Worm (Caenorhabditis elegans): Measurements from ENCODE around the gene apc-2.

apc-2 gene

DNA sequence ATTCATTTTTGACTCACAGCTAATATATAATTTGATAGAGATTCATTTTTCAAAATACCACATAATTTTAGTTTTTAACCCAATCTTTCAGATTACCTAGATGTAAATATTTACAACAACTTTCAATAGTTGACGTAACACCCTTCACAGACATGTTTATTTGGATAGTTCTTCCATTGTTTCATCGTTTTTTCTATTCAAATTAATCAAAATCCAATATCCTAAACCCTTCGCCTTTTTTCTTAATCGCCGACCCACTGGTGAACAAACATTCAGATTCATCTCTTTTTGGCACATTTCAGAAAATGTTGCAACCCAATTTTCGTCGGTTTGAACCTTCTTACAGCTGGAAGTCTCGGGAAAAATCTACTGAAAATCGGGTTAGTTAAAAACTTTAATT is 18.6 kb downstream of the apc-2 start, which contains the start of gene K06H7.1:
Gene K06H7.1 (plus strand): TSS at position 301 of the 400 bp plus-strand sequence.
- no peak for TF ChIP-seq ztf-1 (GFP tag; conservative IDR thresholded peaks at IDR 0.05)
- no peak for TF ChIP-seq alr-1 (tag; optimal IDR thresholded peaks at IDR 0.05)
- no peak for TF ChIP-seq egl-27 (tag; optimal IDR thresholded peaks at IDR 0.05)
- TF ChIP-seq nhr-23 (tag; optimal IDR thresholded peaks at IDR 0.05): no peak
- TF ChIP-seq mdl-1 (tag; optimal IDR thresholded peaks at IDR 0.05): no peak
- TF ChIP-seq nhr-129 (tag; optimal IDR thresholded peaks at IDR 0.05): no peak
- TF ChIP-seq nhr-25 (tag; optimal IDR thresholded peaks at IDR 0.05): no peak
- TF ChIP-seq skn-1 (tag; optimal IDR thresholded peaks at IDR 0.05): no peak
- no peak for TF ChIP-seq fos-1 (tag; optimal IDR thresholded peaks at IDR 0.05)
- no peak for TF ChIP-seq ztf-11 (tag; optimal IDR thresholded peaks at IDR 0.05)
- TF ChIP-seq nhr-6 (tag; optimal IDR thresholded peaks at IDR 0.05): no peak
- TF ChIP-seq nhr-77 (tag; optimal IDR thresholded peaks at IDR 0.05): no peak
- no peak for TF ChIP-seq sem-4 (tag; optimal IDR thresholded peaks at IDR 0.05)
- TF ChIP-seq ZK546.5 (tag; optimal IDR thresholded peaks at IDR 0.05): no peak
- TF ChIP-seq snpc-4 (tag; optimal IDR thresholded peaks at IDR 0.05): no peak
- no peak for TF ChIP-seq C34F6.9 (tag; optimal IDR thresholded peaks at IDR 0.05)
- TF ChIP-seq blmp-1 (tag; optimal IDR thresholded peaks at IDR 0.05; ENCODE audit: insufficient read depth): no peak
- no peak for TF ChIP-seq crh-2 (tag; optimal IDR thresholded peaks at IDR 0.05)
- no peak for TF ChIP-seq Y55F3AM.14 (GFP tag; optimal IDR thresholded peaks at IDR 0.05)
- TF ChIP-seq lsy-2 (tag; optimal IDR thresholded peaks at IDR 0.05): no peak

DNA sequence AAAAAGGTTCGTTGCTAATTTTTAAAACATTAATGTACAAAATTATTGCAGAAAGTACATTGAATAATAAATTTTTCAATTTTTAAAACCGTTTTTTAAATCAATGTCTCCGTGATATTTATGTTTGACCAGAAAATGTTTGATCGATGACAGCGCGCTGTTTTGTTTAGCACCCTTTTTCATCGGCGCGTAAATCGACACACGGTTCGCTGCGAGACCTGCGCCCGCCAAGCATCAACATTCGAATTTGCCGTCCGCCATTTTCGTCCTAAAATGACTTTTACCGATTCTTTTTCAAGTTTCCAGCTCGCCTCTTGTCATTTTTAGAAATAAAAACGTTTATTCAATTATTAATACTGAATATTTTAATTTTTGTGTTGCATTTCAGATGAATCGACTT is 20.5 kb downstream of the apc-2 start, which contains the start of gene plk-1:
Gene plk-1 (plus strand): TSS at position 389 of the 400 bp plus-strand sequence.
- TF ChIP-seq lin-13 (GFP tag; optimal IDR thresholded peaks at IDR 0.05) (no peak), R02D3.7 (tag; optimal IDR thresholded peaks at IDR 0.05) (peak; percentile 55), mdl-1 (tag; optimal IDR thresholded peaks at IDR 0.05) (no peak), lin-11 (tag; optimal IDR thresholded peaks at IDR 0.05) (no peak), skn-1 (tag; optimal IDR thresholded peaks at IDR 0.05) (no peak), sma-3 (GFP tag; optimal IDR thresholded peaks at IDR 0.05) (peak; percentile 2), egl-27 (tag; optimal IDR thresholded peaks at IDR 0.05) (no peak), ceh-82 (tag; optimal IDR thresholded peaks at IDR 0.05) (no peak), lsy-2 (tag; optimal IDR thresholded peaks at IDR 0.05) (peak in 1 of 2 experiments; percentile 57), nhr-129 (tag; optimal IDR thresholded peaks at IDR 0.05) (no peak), unc-39 (tag; optimal IDR thresholded peaks at IDR 0.05) (no peak), nhr-10 (tag; optimal IDR thresholded peaks at IDR 0.05) (no peak), nhr-77 (tag; optimal IDR thresholded peaks at IDR 0.05) (no peak), aly-2 (tag; optimal IDR thresholded peaks at IDR 0.05) (no peak), ztf-1 (GFP tag; conservative IDR thresholded peaks at IDR 0.05) (no peak), ama-1 (optimal IDR thresholded peaks at IDR 0.05) (no peak), fos-1 (tag; optimal IDR thresholded peaks at IDR 0.05) (no peak), mab-5 (tag; optimal IDR thresholded peaks at IDR 0.05) (no peak), blmp-1 (tag; optimal IDR thresholded peaks at IDR 0.05; ENCODE audit: insufficient read depth) (no peak), nhr-23 (tag; optimal IDR thresholded peaks at IDR 0.05) (no peak), peb-1 (tag; optimal IDR thresholded peaks at IDR 0.05) (no peak), ZK546.5 (tag; optimal IDR thresholded peaks at IDR 0.05) (no peak), Y55F3AM.14 (GFP tag; optimal IDR thresholded peaks at IDR 0.05) (no peak), gmeb-1 (tag; optimal IDR thresholded peaks at IDR 0.05) (peak; percentile 72), zag-1 (tag; optimal IDR thresholded peaks at IDR 0.05) (no peak), nhr-11 (tag; optimal IDR thresholded peaks at IDR 0.05) (no peak), dmd-4 (tag; optimal IDR thresholded peaks at IDR 0.05) (no peak), unc-55 (GFP tag; optimal IDR thresholded peaks at IDR 0.05) (no peak), C34F6.9 (tag; optimal IDR thresholded peaks at IDR 0.05) (peak; percentile 11), nhr-237 (tag; optimal IDR thresholded peaks at IDR 0.05) (no peak), sem-4 (tag; optimal IDR thresholded peaks at IDR 0.05) (no peak), nhr-21 (tag; optimal IDR thresholded peaks at IDR 0.05) (no peak), nhr-25 (tag; optimal IDR thresholded peaks at IDR 0.05) (no peak), sma-9 (GFP tag; optimal IDR thresholded peaks at IDR 0.05) (no peak), sma-9 (tag; optimal IDR thresholded peaks at IDR 0.05) (no peak), crh-2 (tag; optimal IDR thresholded peaks at IDR 0.05) (peak; percentile 11), F13H6.1 (tag; optimal IDR thresholded peaks at IDR 0.05) (no peak), unc-62 (GFP tag; optimal IDR thresholded peaks at IDR 0.05) (no peak), alr-1 (tag; optimal IDR thresholded peaks at IDR 0.05) (no peak), ceh-16 (tag; optimal IDR thresholded peaks at IDR 0.05) (no peak), ztf-11 (tag; optimal IDR thresholded peaks at IDR 0.05) (no peak), elt-1 (tag; optimal IDR thresholded peaks at IDR 0.05) (no peak), elt-3 (tag; optimal IDR thresholded peaks at IDR 0.05) (no peak)

All from whole organism, L2 larva.